Fruit fly (Drosophila melanogaster) whole organism, embryonic: ENCODE results near the gene Rm62.
A peak's percentile ranks its signal among the peaks of the same experiment; 100 is the strongest.

Source experiments
- BEAF-32 ChIP-seq: fragments of 200-800 bp; sonication (Bioruptor generic); optimal IDR thresholded peaks from 3 replicates; lab custom pipeline; 2017; ENCODE audit warnings: missing biosample characterization, missing genetic modification characterization, mild to moderate bottlenecking, moderate library complexity, missing genetic modification reagents
- CG10543 ChIP-seq: fragments of 200-800 bp; sonication (Bioruptor generic); optimal IDR thresholded peaks from 3 replicates; lab custom pipeline; 2017; ENCODE audit warnings: missing biosample characterization, mild to moderate bottlenecking, missing genetic modification characterization, moderate library complexity
- CG12071 ChIP-seq: fragments of 200-800 bp; sonication (Bioruptor generic); optimal IDR thresholded peaks from 3 replicates; lab custom pipeline; 2018; ENCODE audit warnings: missing biosample characterization, mild to moderate bottlenecking, missing genetic modification characterization
- CG12769 ChIP-seq: fragments of 200-800 bp; sonication (Bioruptor generic); optimal IDR thresholded peaks from 2 replicates; lab custom pipeline; 2019; ENCODE audit warnings: missing biosample characterization, mild to moderate bottlenecking, missing genetic modification characterization, moderate library complexity
- CG13775 ChIP-seq: fragments of 200-800 bp; sonication (Bioruptor generic); optimal IDR thresholded peaks from 3 replicates; lab custom pipeline; 2017; ENCODE audit warnings: missing biosample characterization, mild to moderate bottlenecking, missing genetic modification characterization
- CG14441 ChIP-seq: fragments of 200-800 bp; sonication (Bioruptor generic); IDR thresholded peaks from 2 replicates; pipeline ENCODE4 v1.3.6; 2022; ENCODE audit warnings: missing biosample characterization, missing genetic modification characterization
- CG16813 ChIP-seq: fragments of 200-800 bp; sonication (Bioruptor generic); IDR thresholded peaks from 3 replicates; pipeline ENCODE4 v1.3.6; 2022; ENCODE audit warnings: missing biosample characterization, missing genetic modification characterization; ENCODE audit not compliant: partially characterized antibody
- CG2202 ChIP-seq: fragments of 200-800 bp; sonication (Bioruptor generic); optimal IDR thresholded peaks from 2 replicates; lab custom pipeline; 2018; ENCODE audit warnings: missing biosample characterization, mild to moderate bottlenecking, missing genetic modification characterization
- CG30431 ChIP-seq: fragments of 200-800 bp; sonication (Bioruptor generic); optimal IDR thresholded peaks from 2 replicates; lab custom pipeline; 2017; ENCODE audit warnings: missing biosample characterization, missing genetic modification characterization
- CG3726 ChIP-seq: fragments of 200-800 bp; sonication (Bioruptor generic); IDR thresholded peaks from 3 replicates; pipeline ENCODE4, ENCODE4 v1.3.6; 2022; ENCODE audit warnings: missing biosample characterization, missing genetic modification characterization
- CG4404 ChIP-seq: fragments of 200-800 bp; sonication (Bioruptor generic); IDR thresholded peaks from 2 replicates; pipeline ENCODE4 v1.3.6; 2022; ENCODE audit warnings: missing biosample characterization, missing genetic modification characterization
- CG4820 ChIP-seq: fragments of 200-800 bp; sonication (Bioruptor generic); optimal IDR thresholded peaks from 3 replicates; lab custom pipeline; 2016; ENCODE audit warnings: missing biosample characterization, missing genetic modification characterization
- CG7786 ChIP-seq: fragments of 200-800 bp; sonication (Bioruptor generic); optimal IDR thresholded peaks from 2 replicates; lab custom pipeline; 2016; ENCODE audit warnings: missing biosample characterization, missing genetic modification characterization
- CG9876 ChIP-seq: fragments of 200-800 bp; sonication (Bioruptor generic); optimal IDR thresholded peaks from 2 replicates; lab custom pipeline; 2016; ENCODE audit warnings: missing biosample characterization, missing genetic modification characterization
- E2f1 ChIP-seq: fragments of 200-800 bp; sonication (Bioruptor generic); IDR thresholded peaks from 2 replicates; pipeline ENCODE4 v1.3.6; 2022; ENCODE audit warnings: missing biosample characterization, missing genetic modification characterization
- Fer3 ChIP-seq: fragments of 200-800 bp; sonication (Bioruptor generic); optimal IDR thresholded peaks from 2 replicates; lab custom pipeline; 2018; ENCODE audit warnings: missing biosample characterization, mild to moderate bottlenecking, missing genetic modification characterization, moderate library complexity
- Max ChIP-seq: fragments of 200-800 bp; sonication (Bioruptor generic); optimal IDR thresholded peaks from 2 replicates; lab custom pipeline; 2016; ENCODE audit warnings: missing biosample characterization, mild to moderate bottlenecking, missing genetic modification characterization
- NC2β ChIP-seq: fragments of 200-800 bp; sonication (Bioruptor generic); optimal IDR thresholded peaks from 2 replicates; lab custom pipeline; 2016; ENCODE audit warnings: missing biosample characterization, missing genetic modification characterization
- Optix ChIP-seq: fragments of 200-800 bp; sonication (Bioruptor generic); IDR thresholded peaks from 3 replicates; pipeline ENCODE4 v1.3.6; 2022; ENCODE audit warnings: missing biosample characterization, missing genetic modification characterization
- Poxn ChIP-seq: fragments of 200-800 bp; sonication (Bioruptor generic); IDR thresholded peaks from 2 replicates; pipeline ENCODE4 v1.3.6; 2022; ENCODE audit warnings: missing biosample characterization, missing genetic modification characterization
- Rfx ChIP-seq: fragments of 200-800 bp; sonication (Bioruptor generic); IDR thresholded peaks from 2 replicates; pipeline ENCODE4 v1.3.6; 2022; ENCODE audit warnings: missing biosample characterization, missing genetic modification characterization
- Side ChIP-seq: fragments of 200-800 bp; sonication (Bioruptor generic); optimal IDR thresholded peaks from 2 replicates; lab custom pipeline; 2016; ENCODE audit warnings: missing biosample characterization, missing genetic modification characterization
- TFAM ChIP-seq: fragments of 200-800 bp; sonication (Bioruptor generic); optimal IDR thresholded peaks from 2 replicates; lab custom pipeline; 2017; ENCODE audit warnings: missing biosample characterization, missing genetic modification characterization, inconsistent platforms
- aop ChIP-seq: fragments of 200-800 bp; sonication (Bioruptor generic); IDR thresholded peaks from 2 replicates; pipeline ENCODE4 v1.3.6; 2022; ENCODE audit warnings: missing biosample characterization, missing genetic modification characterization
- ap ChIP-seq: fragments of 200-800 bp; sonication (Bioruptor generic); IDR thresholded peaks from 2 replicates; pipeline ENCODE4 v1.3.6; 2022; ENCODE audit warnings: missing biosample characterization, missing genetic modification characterization
- bab2 ChIP-seq: fragments of 200-800 bp; sonication (Bioruptor generic); optimal IDR thresholded peaks from 2 replicates; lab custom pipeline; 2016; ENCODE audit warnings: missing biosample characterization, missing genetic modification characterization
- bigmax ChIP-seq: fragments of 200-800 bp; sonication (Bioruptor generic); optimal IDR thresholded peaks from 2 replicates; lab custom pipeline; 2018; ENCODE audit warnings: missing biosample characterization, mild to moderate bottlenecking, missing genetic modification characterization
- cato ChIP-seq: fragments of 200-800 bp; sonication (Bioruptor generic); optimal IDR thresholded peaks from 2 replicates; lab custom pipeline; 2016; ENCODE audit warnings: missing biosample characterization, missing genetic modification characterization, borderline replicate concordance
- chn ChIP-seq: fragments of 200-800 bp; sonication (Bioruptor generic); optimal IDR thresholded peaks from 2 replicates; lab custom pipeline; 2016; ENCODE audit warnings: missing biosample characterization, missing genetic modification characterization
- crp ChIP-seq, 2 experiments: fragments of 200-800 bp; sonication (Bioruptor generic); optimal IDR thresholded peaks; 2 replicates in 1 of 2; 3 replicates in 1 of 2; lab custom pipeline; 2017; ENCODE audit warnings: missing biosample characterization in 2 of 2, missing genetic modification characterization in 2 of 2, mild to moderate bottlenecking in 1 of 2, moderate library complexity in 1 of 2
- cwo ChIP-seq: fragments of 200-800 bp; sonication (Bioruptor generic); optimal IDR thresholded peaks from 3 replicates; lab custom pipeline; 2017; ENCODE audit warnings: missing biosample characterization, missing genetic modification characterization, mild to moderate bottlenecking, moderate library complexity, missing genetic modification reagents
- dimm ChIP-seq: fragments of 200-800 bp; sonication (Bioruptor generic); IDR thresholded peaks from 2 replicates; pipeline ENCODE4 v1.3.6; 2022; ENCODE audit warnings: missing biosample characterization, missing genetic modification characterization
- disco-r ChIP-seq: fragments of 200-800 bp; sonication (Bioruptor generic); optimal IDR thresholded peaks from 2 replicates; lab custom pipeline; 2016; ENCODE audit warnings: missing biosample characterization, missing genetic modification characterization
- dm ChIP-seq: fragments of 200-800 bp; sonication (Bioruptor generic); optimal IDR thresholded peaks from 3 replicates; lab custom pipeline; 2016; ENCODE audit warnings: missing biosample characterization, missing genetic modification characterization
- exex ChIP-seq: fragments of 200-800 bp; sonication (Bioruptor generic); optimal IDR thresholded peaks from 4 replicates; lab custom pipeline; 2018; ENCODE audit warnings: missing biosample characterization, mild to moderate bottlenecking, missing genetic modification characterization, moderate library complexity
- gcm2 ChIP-seq: fragments of 200-800 bp; sonication (Bioruptor generic); optimal IDR thresholded peaks from 2 replicates; lab custom pipeline; 2016; ENCODE audit warnings: missing biosample characterization, missing genetic modification characterization
- h ChIP-seq: fragments of >200 bp; optimal IDR thresholded peaks from 2 replicates; lab custom pipeline; 2017
- hb ChIP-seq: fragments of 200-800 bp; sonication (Bioruptor generic); IDR thresholded peaks from 3 replicates; pipeline ENCODE4 v1.3.6; 2022; ENCODE audit warnings: missing biosample characterization, missing genetic modification characterization; ENCODE audit not compliant: partially characterized antibody
- kni ChIP-seq: fragments of 200-800 bp; sonication (Bioruptor generic); optimal IDR thresholded peaks from 3 replicates; lab custom pipeline; 2017; ENCODE audit warnings: mild to moderate bottlenecking, missing biosample characterization, missing genetic modification reagents, missing genetic modification characterization
- maf-S ChIP-seq: fragments of 200-800 bp; sonication (Bioruptor generic); optimal IDR thresholded peaks from 2 replicates; lab custom pipeline; 2016; ENCODE audit warnings: missing biosample characterization, missing genetic modification characterization
- mirr ChIP-seq: fragments of 200-800 bp; sonication (Bioruptor generic); optimal IDR thresholded peaks from 3 replicates; lab custom pipeline; 2018; ENCODE audit warnings: missing biosample characterization, mild to moderate bottlenecking, missing genetic modification characterization
- nerfin-2 ChIP-seq: fragments of 200-800 bp; sonication (Bioruptor generic); IDR thresholded peaks from 2 replicates; pipeline ENCODE4 v1.3.6; 2022; ENCODE audit warnings: missing biosample characterization, missing genetic modification characterization; ENCODE audit not compliant: partially characterized antibody
- odd ChIP-seq: fragments of 200-800 bp; sonication (Bioruptor generic); optimal IDR thresholded peaks from 2 replicates; lab custom pipeline; 2017; ENCODE audit warnings: missing biosample characterization, mild to moderate bottlenecking, missing genetic modification characterization
- pan ChIP-seq, 4 experiments: fragments of >200 bp in 3 of 4; fragments of 200-800 bp in 1 of 4; sonication (Bioruptor generic) in 1 of 4; optimal IDR thresholded peaks in 3 of 4; IDR thresholded peaks in 1 of 4; 2 replicates each; pipeline versions ENCODE4 v1.3.6 to Lab custom; 2017 to 2022; ENCODE audit warnings: missing biosample characterization in 2 of 4, missing genetic modification characterization in 2 of 4, mixed read lengths in 1 of 4
- sug ChIP-seq: fragments of 200-800 bp; optimal IDR thresholded peaks from 2 replicates; lab custom pipeline; 2019; ENCODE audit warnings: missing biosample characterization, mild to moderate bottlenecking, missing genetic modification characterization, moderate library complexity
- tx ChIP-seq: fragments of 200-800 bp; sonication (Bioruptor generic); optimal IDR thresholded peaks from 2 replicates; lab custom pipeline; 2016; ENCODE audit warnings: missing biosample characterization, missing genetic modification characterization
- unc-4 ChIP-seq: fragments of 200-800 bp; sonication (Bioruptor generic); IDR thresholded peaks from 2 replicates; pipeline ENCODE4 v1.3.6; 2022; ENCODE audit warnings: missing biosample characterization, missing genetic modification characterization; ENCODE audit not compliant: partially characterized antibody
- vnd ChIP-seq: fragments of 200-800 bp; sonication (Bioruptor generic); IDR thresholded peaks from 3 replicates; pipeline ENCODE4 v1.3.6; 2022; ENCODE audit warnings: missing biosample characterization, missing genetic modification characterization; ENCODE audit not compliant: partially characterized antibody
- wor ChIP-seq: fragments of 200-800 bp; sonication (Bioruptor generic); IDR thresholded peaks from 2 replicates; pipeline ENCODE4 v1.3.6; 2022; ENCODE audit warnings: missing biosample characterization, missing genetic modification characterization
- zf30C ChIP-seq: fragments of 200-800 bp; sonication (Bioruptor generic); optimal IDR thresholded peaks from 3 replicates; lab custom pipeline; 2018; ENCODE audit warnings: missing biosample characterization, mild to moderate bottlenecking, missing genetic modification characterization

Rm62 gene

dm6 chr3R:5998235-5998666 lies 10.1 kb downstream of the Rm62 start (continued):
- peak; percentile 37 for TF ChIP-seq CG12071 (GFP tag; lab: Kevin White, UChicago)
- TF ChIP-seq CG10543 (GFP tag; lab: Kevin White, UChicago), result no peak
- peak; percentile 5 for TF ChIP-seq disco-r (GFP tag; lab: Kevin White, UChicago)
- peak; percentile 35 for TF ChIP-seq Fer3 (tag; lab: Kevin White, UChicago)
- no peak for TF ChIP-seq dimm (GFP tag; lab: Robert Waterston, UW)
- no peak for TF ChIP-seq pan (optimal IDR thresholded peaks at IDR 0.05; lab: Kevin White, UChicago)
- peak in 1 of 2 experiments; percentile 46 for TF ChIP-seq pan (GFP tag; optimal IDR thresholded peaks at IDR 0.05 in 1 of 2, IDR thresholded peaks at IDR 0.05 in 1 of 2)
- no peak for TF ChIP-seq kni (GFP tag; lab: Kevin White, UChicago)
- TF ChIP-seq CG12769 (tag; lab: Kevin White, UChicago), result no peak
- TF ChIP-seq exex (tag; lab: Kevin White, UChicago), result no peak
- peak; percentile 7 for TF ChIP-seq NC2β (GFP tag; lab: Kevin White, UChicago)
- no peak for TF ChIP-seq maf-S (GFP tag; lab: Kevin White, UChicago)
- peak; percentile 9 for TF ChIP-seq CG30431 (GFP tag; lab: Kevin White, UChicago)
- TF ChIP-seq cato (GFP tag; lab: Kevin White, UChicago), result no peak
- no peak for TF ChIP-seq aop (GFP tag; lab: Robert Waterston, UW)
- peak; percentile 60 for TF ChIP-seq tx (GFP tag; lab: Kevin White, UChicago)
- TF ChIP-seq dm (GFP tag; lab: Kevin White, UChicago), result no peak
- 0 out of 2 replicates have a peak, but pooled peaks have one; percentile 17 for TF ChIP-seq Rfx (GFP tag; lab: Robert Waterston, UW)
- no peak for TF ChIP-seq bigmax (GFP tag; lab: Kevin White, UChicago)
- TF ChIP-seq CG16813 (GFP tag; lab: Robert Waterston, UW), result no peak
- peak; percentile 20 for TF ChIP-seq CG13775 (GFP tag; lab: Kevin White, UChicago)
- TF ChIP-seq zf30C (GFP tag; lab: Kevin White, UChicago), result peak; percentile 7
- TF ChIP-seq unc-4 (GFP tag; lab: Robert Waterston, UW), result no peak
- TF ChIP-seq mirr, result no peak
- no peak for TF ChIP-seq CG9876 (GFP tag; lab: Kevin White, UChicago)
- TF ChIP-seq CG3726, result no peak
- no peak for TF ChIP-seq vnd (GFP tag; lab: Robert Waterston, UW)
- TF ChIP-seq CG14441 (GFP tag; lab: Robert Waterston, UW), result peak; percentile 15; the same call in 1 of the 2 replicates
- no peak for TF ChIP-seq ap (GFP tag; lab: Robert Waterston, UW)
- TF ChIP-seq crp (GFP tag; optimal IDR thresholded peaks at IDR 0.05; lab: Kevin White, UChicago), result no peak
- no peak for TF ChIP-seq BEAF-32
- TF ChIP-seq Poxn (GFP tag; lab: Robert Waterston, UW), result no peak
- no peak for TF ChIP-seq chn (GFP tag; lab: Kevin White, UChicago)
- TF ChIP-seq bab2 (GFP tag; lab: Kevin White, UChicago), result peak; percentile 31
- TF ChIP-seq wor, result no peak
- TF ChIP-seq cwo, result peak; percentile 50
- no peak for TF ChIP-seq CG2202
- no peak for TF ChIP-seq TFAM (GFP tag; lab: Kevin White, UChicago)
- no peak for TF ChIP-seq Optix (GFP tag; lab: Robert Waterston, UW)
- peak; percentile 36 for TF ChIP-seq CG4820 (GFP tag; lab: Kevin White, UChicago)
- peak; percentile 15 for TF ChIP-seq odd
- TF ChIP-seq h (lab: Kevin White, UChicago), result no peak
- no peak for TF ChIP-seq sug (tag; lab: Kevin White, UChicago)
- TF ChIP-seq hb (GFP tag; lab: Robert Waterston, UW), result no peak
- no peak for TF ChIP-seq gcm2 (GFP tag; lab: Kevin White, UChicago)
- TF ChIP-seq CG7786 (GFP tag; lab: Kevin White, UChicago), result no peak
- TF ChIP-seq Max (GFP tag; lab: Kevin White, UChicago), result peak; percentile 40
- no peak for TF ChIP-seq nerfin-2 (GFP tag; lab: Robert Waterston, UW)
- TF ChIP-seq Side (GFP tag; lab: Kevin White, UChicago), result no peak
- TF ChIP-seq CG4404 (GFP tag; lab: Robert Waterston, UW), result 0 out of 2 replicates have a peak, but pooled peaks have one; percentile 9
- TF ChIP-seq E2f1, result 0 out of 2 replicates have a peak, but pooled peaks have one; percentile 18
